Fruit fly (Drosophila melanogaster) Kc167 (cell line): ENCODE data around the gene Ripalpha.

Source experiments
- Myc ChIP-seq: fragments of >200 bp; optimal IDR thresholded peaks from 2 replicates; lab custom pipeline; 2017; ENCODE audit warnings: missing external identifiers
- Sin3A ChIP-seq: fragments of >200 bp; optimal IDR thresholded peaks from 2 replicates; lab custom pipeline; 2018; ENCODE audit warnings: missing external identifiers
- h ChIP-seq: fragments of >200 bp; optimal IDR thresholded peaks from 3 replicates; lab custom pipeline; 2018; ENCODE audit warnings: missing external identifiers
- insv ChIP-seq: fragments of >200 bp; optimal IDR thresholded peaks from 3 replicates; lab custom pipeline; 2018; ENCODE audit warnings: missing external identifiers
- ttk ChIP-seq: sonication (Bioruptor generic); optimal IDR thresholded peaks from 2 replicates; lab custom pipeline; 2017; ENCODE audit warnings: missing external identifiers

dm6 chr2L:10191396-10191795 is 9.4 kb downstream of the Ripalpha start, which contains the start of gene Fum4:
- TF ChIP-seq h (lab: Kevin White, UChicago) (no peak), Myc (lab: Kevin White, UChicago) (no peak), insv (lab: Kevin White, UChicago) (no peak), Sin3A (no peak), ttk (lab: Kevin White, UChicago) (no peak)
